Worm (Caenorhabditis elegans): ENCODE data around the gene elo-4.

DNA sequence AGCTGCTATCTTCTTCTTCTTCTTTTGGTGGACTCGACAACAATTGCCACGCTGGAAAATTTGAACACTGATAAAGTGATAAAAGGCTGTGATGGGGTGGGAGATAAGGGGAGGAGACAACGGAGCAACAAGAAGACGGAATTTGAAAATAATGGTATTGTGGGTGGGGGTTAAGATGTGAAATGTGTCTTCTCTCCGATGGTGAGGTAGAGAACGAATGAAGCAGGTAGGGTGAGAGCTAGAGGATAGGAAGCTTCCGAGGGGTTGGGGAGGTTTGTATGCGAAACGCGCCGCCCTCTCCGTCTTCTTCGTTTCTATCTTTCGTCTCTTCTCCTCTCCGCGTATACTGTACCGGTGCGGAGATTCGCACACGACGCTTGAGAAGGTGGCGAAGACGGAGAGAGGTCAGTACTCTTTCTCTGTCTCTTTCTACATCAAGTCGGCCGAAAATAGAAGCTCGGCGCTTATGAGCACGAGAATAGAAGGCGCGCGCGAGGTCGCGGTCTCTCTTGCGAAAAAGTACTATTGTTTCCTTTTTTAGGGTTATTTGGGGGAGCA, 21.4 kb upstream of the elo-4 start, which contains the start of gene chtb-1:
- TF ChIP-seq ztf-29 (GFP tag; IDR thresholded peaks at IDR 0.05): no peak
- no peak for TF ChIP-seq klf-2 (GFP tag; conservative IDR thresholded peaks at IDR 0.05)
- TF ChIP-seq ref-1 (GFP tag; conservative IDR thresholded peaks at IDR 0.05): no peak
